Worm (Caenorhabditis elegans) whole organism, midembryonic: Measurements from ENCODE around the gene B0361.4.

ENCODE experiments used
- T22C8.4 ChIP-seq: fragments of 200-800 bp; sonication (Bioruptor generic); IDR thresholded peaks from 2 replicates; pipeline ENCODE4 v1.3.6; 2022; ENCODE audit warnings: missing genetic modification characterization, missing compliant biosample characterization
- cog-1 ChIP-seq: sonication (generic microtip); optimal IDR thresholded peaks from 2 replicates; lab custom pipeline; 2016; ENCODE audit warnings: missing genetic modification characterization, missing compliant biosample characterization
- flt-1 ChIP-seq: fragments of 200-800 bp; sonication (Bioruptor generic); IDR thresholded peaks from 2 replicates; pipeline ENCODE4 v1.3.6; 2022; ENCODE audit warnings: missing genetic modification characterization, missing compliant biosample characterization
- klf-2 ChIP-seq: fragments of 200-800 bp; sonication (Bioruptor generic); conservative IDR thresholded peaks from 2 replicates; pipeline ENCODE4 v1.3.6; 2022; ENCODE audit warnings: missing genetic modification reagents, missing genetic modification characterization, missing compliant biosample characterization
- med-1 ChIP-seq: sonication (generic microtip); optimal IDR thresholded peaks from 2 replicates; lab custom pipeline; 2017; ENCODE audit warnings: missing genetic modification characterization, mild to moderate bottlenecking, missing compliant biosample characterization, antibody characterized with exemption, missing genetic modification reagents; ENCODE audit not compliant: insufficient read depth
- ref-1 ChIP-seq: fragments of 200-800 bp; sonication (Bioruptor generic); conservative IDR thresholded peaks from 2 replicates; pipeline ENCODE4 v1.3.6; 2022; ENCODE audit warnings: missing genetic modification reagents, missing genetic modification characterization, missing compliant biosample characterization
- tab-1 ChIP-seq: fragments of 200-800 bp; sonication (Bioruptor generic); IDR thresholded peaks from 2 replicates; pipeline ENCODE4 v1.3.6; 2022; ENCODE audit warnings: missing genetic modification characterization, missing compliant biosample characterization
- ztf-23 ChIP-seq: fragments of 200-800 bp; sonication (Bioruptor generic); IDR thresholded peaks from 2 replicates; pipeline ENCODE4 v1.3.6; 2022; ENCODE audit warnings: missing genetic modification reagents, missing genetic modification characterization, missing compliant biosample characterization
- ztf-29 ChIP-seq: fragments of 200-800 bp; sonication (Bioruptor generic); IDR thresholded peaks from 2 replicates; pipeline ENCODE4 v1.3.6; 2022; ENCODE audit warnings: missing genetic modification reagents, missing genetic modification characterization, missing compliant biosample characterization

The B0361.4 gene

ce11 chrIII:7258931-7259330, at the start of gene B0361.4:
Gene B0361.4, plus strand, starts transcription at chrIII:7258991.
- TF ChIP-seq ztf-23 (GFP tag; lab: Robert Waterston, UW): no peak
- TF ChIP-seq cog-1 (tag; lab: Kevin White, UChicago): no peak
- TF ChIP-seq T22C8.4 (GFP tag; lab: Robert Waterston, UW): no peak
- no peak for TF ChIP-seq med-1 (GFP tag; lab: Kevin White, UChicago)
- no peak for TF ChIP-seq tab-1 (GFP tag; lab: Robert Waterston, UW)
- no peak for TF ChIP-seq ztf-29 (GFP tag; lab: Robert Waterston, UW)
- TF ChIP-seq ref-1 (GFP tag; lab: Robert Waterston, UW): no peak
- no peak for TF ChIP-seq flt-1 (GFP tag; lab: Robert Waterston, UW)
- no peak for TF ChIP-seq klf-2 (GFP tag; lab: Robert Waterston, UW)

- TF ChIP-seq med-1 (GFP tag; lab: Kevin White, UChicago): no peak
- TF ChIP-seq ref-1 (GFP tag; lab: Robert Waterston, UW): no peak
- TF ChIP-seq flt-1 (GFP tag; lab: Robert Waterston, UW): no peak
- TF ChIP-seq ztf-23 (GFP tag; lab: Robert Waterston, UW): no peak
- no peak for TF ChIP-seq klf-2 (GFP tag; lab: Robert Waterston, UW)
- TF ChIP-seq tab-1 (GFP tag; lab: Robert Waterston, UW): no peak
- TF ChIP-seq ztf-29 (GFP tag; lab: Robert Waterston, UW): no peak
- TF ChIP-seq T22C8.4 (GFP tag; lab: Robert Waterston, UW): no peak
These were observed 49.1 kb upstream of the B0361.4 start, which contains the start of gene R151.2 for ce11 chrIII:7209721-7210120. Gene R151.2, plus strand, starts transcription at chrIII:7209967.

- TF ChIP-seq klf-2 (GFP tag; lab: Robert Waterston, UW): no peak
- no peak for TF ChIP-seq flt-1 (GFP tag; lab: Robert Waterston, UW)
- no peak for TF ChIP-seq T22C8.4 (GFP tag; lab: Robert Waterston, UW)
- no peak for TF ChIP-seq cog-1 (tag; lab: Kevin White, UChicago)
- TF ChIP-seq ref-1 (GFP tag; lab: Robert Waterston, UW): no peak
These were observed 48.3 kb upstream of the B0361.4 start for ce11 chrIII:7210486-7210885.

ce11 chrIII:7212028-7212427, 46.8 kb upstream of the B0361.4 start:
- no peak for TF ChIP-seq ztf-29 (GFP tag; lab: Robert Waterston, UW)
- TF ChIP-seq flt-1 (GFP tag; lab: Robert Waterston, UW): no peak
- no peak for TF ChIP-seq klf-2 (GFP tag; lab: Robert Waterston, UW)
- no peak for TF ChIP-seq ztf-23 (GFP tag; lab: Robert Waterston, UW)
- no peak for TF ChIP-seq med-1 (GFP tag; lab: Kevin White, UChicago)
- TF ChIP-seq cog-1 (tag; lab: Kevin White, UChicago): no peak
- no peak for TF ChIP-seq tab-1 (GFP tag; lab: Robert Waterston, UW)

DNA sequence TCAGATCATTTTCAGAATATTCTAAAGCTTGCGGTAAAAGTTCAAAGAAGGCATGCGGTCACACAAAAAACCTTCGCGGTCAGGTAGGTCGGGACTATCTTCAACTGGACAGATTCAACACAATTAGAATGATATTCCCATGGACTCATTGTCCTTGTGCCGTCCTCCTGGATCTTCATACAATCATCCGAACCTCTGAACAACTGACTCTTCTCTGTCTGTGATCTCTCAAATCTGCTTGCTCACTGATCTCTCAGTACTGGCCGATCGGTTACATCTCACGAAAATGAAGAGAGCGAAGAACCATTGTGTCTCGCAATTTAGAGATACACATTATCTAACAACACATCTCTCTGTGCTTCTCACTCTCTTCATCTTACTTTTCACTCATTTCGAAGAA, 43.3 kb upstream of the B0361.4 start:
- TF ChIP-seq tab-1 (GFP tag; lab: Robert Waterston, UW) (no peak), klf-2 (GFP tag; lab: Robert Waterston, UW) (no peak), flt-1 (GFP tag; lab: Robert Waterston, UW) (no peak), ztf-23 (GFP tag; lab: Robert Waterston, UW) (no peak), T22C8.4 (GFP tag; lab: Robert Waterston, UW) (no peak), cog-1 (tag; lab: Kevin White, UChicago) (no peak), med-1 (GFP tag; lab: Kevin White, UChicago) (no peak), ztf-29 (GFP tag; lab: Robert Waterston, UW) (no peak), ref-1 (GFP tag; lab: Robert Waterston, UW) (no peak)

- TF ChIP-seq ztf-29 (GFP tag; lab: Robert Waterston, UW) (no peak), flt-1 (GFP tag; lab: Robert Waterston, UW) (no peak), klf-2 (GFP tag; lab: Robert Waterston, UW) (no peak), T22C8.4 (GFP tag; lab: Robert Waterston, UW) (no peak), cog-1 (tag; lab: Kevin White, UChicago) (no peak), ref-1 (GFP tag; lab: Robert Waterston, UW) (no peak), ztf-23 (GFP tag; lab: Robert Waterston, UW) (no peak)
These were observed 42.6 kb upstream of the B0361.4 start, which contains the start of gene R151.1 for ce11 chrIII:7216226-7216625. Gene R151.1, plus strand, starts transcription at chrIII:7216526.

DNA sequence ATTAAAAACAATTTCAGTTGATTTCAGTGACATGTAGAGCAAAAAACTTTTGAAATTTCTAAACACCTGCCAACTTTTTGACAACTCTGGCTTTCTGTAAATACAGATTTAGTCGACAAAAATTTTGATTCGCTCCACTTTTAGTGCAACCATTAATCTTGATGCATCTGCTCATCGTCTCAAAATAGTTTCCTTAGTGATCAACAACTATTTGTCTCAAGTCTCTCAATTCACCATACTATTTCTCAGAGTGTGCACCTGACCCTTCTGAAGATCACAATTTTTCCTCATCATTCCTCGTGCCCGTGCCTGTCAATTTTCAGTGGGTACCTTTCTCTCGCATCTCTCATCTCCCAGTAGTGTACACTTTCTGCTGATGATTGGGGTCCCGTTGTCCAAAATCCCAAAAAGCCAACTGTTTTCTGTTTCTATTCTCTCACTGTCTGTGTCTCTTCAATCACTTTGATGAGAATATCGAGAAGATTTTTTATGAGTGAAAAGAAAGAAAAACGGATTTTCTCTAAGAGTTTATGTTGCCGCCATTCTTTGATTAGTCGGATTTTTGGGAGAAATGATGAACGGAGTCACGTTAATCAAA, 41.8 kb upstream of the B0361.4 start:
- TF ChIP-seq T22C8.4 (GFP tag; lab: Robert Waterston, UW) (no peak), ztf-29 (GFP tag; lab: Robert Waterston, UW) (no peak), med-1 (GFP tag; lab: Kevin White, UChicago) (no peak), ref-1 (GFP tag; lab: Robert Waterston, UW) (no peak), flt-1 (GFP tag; lab: Robert Waterston, UW) (no peak), ztf-23 (GFP tag; lab: Robert Waterston, UW) (no peak), klf-2 (GFP tag; lab: Robert Waterston, UW) (no peak), cog-1 (tag; lab: Kevin White, UChicago) (no peak), tab-1 (GFP tag; lab: Robert Waterston, UW) (no peak)

DNA sequence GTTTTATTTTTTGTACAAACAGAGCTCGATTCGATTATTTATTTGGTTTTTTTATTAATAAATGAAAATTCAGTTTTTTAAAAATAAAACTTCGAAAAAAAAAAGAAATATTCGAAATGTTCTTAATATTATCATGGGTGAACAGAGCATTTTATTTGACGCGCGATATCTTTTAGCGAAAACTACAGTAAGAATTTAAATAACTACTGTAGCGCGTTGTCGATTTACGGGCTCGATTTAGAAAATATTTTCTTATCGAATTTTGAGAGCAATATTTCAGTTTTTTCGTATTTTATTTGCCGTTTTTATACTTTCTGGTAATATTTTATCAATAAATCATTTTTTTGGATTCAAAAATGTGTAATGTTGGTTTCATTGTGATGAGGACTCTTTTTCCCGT, 37.7 kb upstream of the B0361.4 start:
- TF ChIP-seq ztf-29 (GFP tag; lab: Robert Waterston, UW) (no peak), T22C8.4 (GFP tag; lab: Robert Waterston, UW) (no peak), tab-1 (GFP tag; lab: Robert Waterston, UW) (no peak), med-1 (GFP tag; lab: Kevin White, UChicago) (no peak), flt-1 (GFP tag; lab: Robert Waterston, UW) (no peak), ref-1 (GFP tag; lab: Robert Waterston, UW) (no peak), klf-2 (GFP tag; lab: Robert Waterston, UW) (no peak), ztf-23 (GFP tag; lab: Robert Waterston, UW) (no peak), cog-1 (tag; lab: Kevin White, UChicago) (no peak)

DNA sequence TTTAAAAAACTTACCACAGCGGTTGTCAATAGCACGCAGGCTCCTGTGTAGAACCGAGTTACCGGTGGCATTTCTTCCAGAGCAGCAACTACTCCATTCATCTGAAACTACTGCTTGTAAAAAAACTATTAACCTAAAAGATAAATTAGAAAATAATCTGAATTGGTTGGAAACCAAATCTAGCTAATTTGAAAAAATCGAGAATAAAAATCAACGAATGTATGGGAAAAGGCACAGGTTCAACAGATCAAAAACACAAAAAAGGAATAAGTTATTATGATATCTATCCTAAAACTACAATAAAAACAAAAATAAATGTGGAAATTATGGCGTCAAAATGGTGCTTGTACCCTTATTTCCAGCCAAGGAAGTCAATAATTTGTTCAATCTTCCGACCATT, 35.8 kb upstream of the B0361.4 start, which contains the start of gene der-2:
Gene der-2 (minus strand): TSS at position 101 of the 400 bp plus-strand sequence.
- TF ChIP-seq med-1 (GFP tag; lab: Kevin White, UChicago) (no peak), ref-1 (GFP tag; lab: Robert Waterston, UW) (no peak), cog-1 (tag; lab: Kevin White, UChicago) (no peak), flt-1 (GFP tag; lab: Robert Waterston, UW) (no peak), klf-2 (GFP tag; lab: Robert Waterston, UW) (no peak), ztf-29 (GFP tag; lab: Robert Waterston, UW) (no peak), T22C8.4 (GFP tag; lab: Robert Waterston, UW) (no peak), tab-1 (GFP tag; lab: Robert Waterston, UW) (no peak), ztf-23 (GFP tag; lab: Robert Waterston, UW) (no peak)
